Worm (Caenorhabditis elegans): ENCODE measurements around the gene dnj-23.

dnj-23 gene

DNA sequence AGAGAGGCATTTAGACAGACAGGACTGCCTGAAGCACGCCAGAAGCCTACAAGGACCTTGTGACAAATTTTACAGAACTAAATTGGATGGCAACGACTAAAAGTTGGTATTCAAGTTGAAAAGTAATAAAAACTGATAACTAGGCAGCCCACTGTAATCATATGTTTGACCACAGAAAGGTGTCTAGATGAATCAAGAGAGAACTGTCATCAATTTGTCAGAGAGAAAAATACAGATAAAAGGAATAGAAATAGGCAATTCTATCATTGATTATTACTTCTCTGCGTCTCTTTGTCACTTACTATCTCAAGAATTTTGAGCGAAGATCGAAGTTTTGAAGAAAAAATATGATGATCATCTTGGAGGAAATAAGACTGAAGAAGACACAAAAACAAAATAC is 15.5 kb downstream of the dnj-23 start (continued):
- TF ChIP-seq saeg-2 (GFP tag; IDR thresholded peaks at IDR 0.05) (no peak), dmd-6 (GFP tag; IDR thresholded peaks at IDR 0.05) (peak; percentile 73), pqm-1 (tag; optimal IDR thresholded peaks at IDR 0.05) (peak; percentile 87), ceh-28 (tag; optimal IDR thresholded peaks at IDR 0.05) (no peak), nhr-42 (GFP tag; IDR thresholded peaks at IDR 0.05) (no peak), nhr-10 (tag; optimal IDR thresholded peaks at IDR 0.05) (no peak), T26A8.4 (GFP tag; IDR thresholded peaks at IDR 0.05) (no peak), tag-97 (GFP tag; IDR thresholded peaks at IDR 0.05) (no peak), mdt-29 (GFP tag; IDR thresholded peaks at IDR 0.05) (no peak), dpl-1 (GFP tag; optimal IDR thresholded peaks at IDR 0.05) (no peak), lin-13 (GFP tag; optimal IDR thresholded peaks at IDR 0.05) (no peak), lin-29 (GFP tag; IDR thresholded peaks at IDR 0.05) (no peak), rbr-2 (tag; optimal IDR thresholded peaks at IDR 0.05) (no peak), ceh-32 (tag; optimal IDR thresholded peaks at IDR 0.05; ENCODE audit: poor library complexity) (no peak), ZK546.5 (tag; optimal IDR thresholded peaks at IDR 0.05) (no peak)

- no peak for TF ChIP-seq Y5F2A.4 (GFP tag; optimal IDR thresholded peaks at IDR 0.05)
- no peak for TF ChIP-seq dmd-9 (GFP tag; IDR thresholded peaks at IDR 0.05)
- TF ChIP-seq F26F4.8 (GFP tag; conservative IDR thresholded peaks at IDR 0.05): no peak
- TF ChIP-seq ceh-20 (GFP tag; IDR thresholded peaks at IDR 0.05): no peak
- no peak for TF ChIP-seq pha-4 (GFP tag; IDR thresholded peaks at IDR 0.05)
- TF ChIP-seq pha-4 (tag; optimal IDR thresholded peaks at IDR 0.05): no peak
- no peak for TF ChIP-seq hlh-30 (tag; optimal IDR thresholded peaks at IDR 0.05; ENCODE audit: insufficient read depth)
- TF ChIP-seq zip-2 (tag; optimal IDR thresholded peaks at IDR 0.05): no peak
- no peak for TF ChIP-seq lin-29 (GFP tag; IDR thresholded peaks at IDR 0.05)
- TF ChIP-seq T26A8.4 (GFP tag; IDR thresholded peaks at IDR 0.05): no peak
- TF ChIP-seq jun-1 (tag; optimal IDR thresholded peaks at IDR 0.05): no peak
- no peak for TF ChIP-seq ZK546.5 (tag; optimal IDR thresholded peaks at IDR 0.05)
- no peak for TF ChIP-seq egl-43 (GFP tag; IDR thresholded peaks at IDR 0.05)
- no peak for TF ChIP-seq fos-1 (tag; optimal IDR thresholded peaks at IDR 0.05)
Measured at ce11 chrII:9086308-9086707, 22.1 kb downstream of the dnj-23 start, which contains the start of gene hlh-3. Gene hlh-3 (plus strand): TSS chrII:9086608.

ce11 chrII:9083093-9083492 is 25.3 kb downstream of the dnj-23 start, which contains the start of gene sysm-1:
Gene sysm-1 (minus strand): TSS chrII:9083193.
- TF ChIP-seq cey-2 (tag; optimal IDR thresholded peaks at IDR 0.05; ENCODE audit: borderline replicate concordance, insufficient read depth): no peak
- TF ChIP-seq dmd-6 (GFP tag; IDR thresholded peaks at IDR 0.05): peak; percentile 27; the same call in 1 of the 2 replicates

DNA sequence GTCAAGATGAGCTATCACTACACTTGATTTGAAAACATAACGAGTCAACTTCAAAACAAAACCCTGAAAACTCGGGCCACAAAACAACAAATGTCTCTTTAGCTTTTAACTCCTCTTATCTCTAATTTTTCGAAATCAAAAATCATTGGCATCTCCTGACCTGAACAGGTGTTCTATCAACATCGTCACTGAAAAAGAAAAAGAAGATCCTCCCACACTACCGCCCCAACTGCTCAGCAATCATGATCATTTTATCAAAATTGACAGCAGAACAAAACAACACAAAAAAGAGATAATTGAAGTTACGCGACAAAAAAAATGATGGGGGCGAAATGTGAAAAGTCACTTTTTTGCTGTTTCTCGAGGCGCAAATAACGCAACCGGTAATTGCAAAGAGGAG is 30.0 kb downstream of the dnj-23 start:
- TF ChIP-seq unc-62 (GFP tag; optimal IDR thresholded peaks at IDR 0.05 in 1 of 2) (peak in 1 of 2 experiments; percentile 97), unc-62 (tag; optimal IDR thresholded peaks at IDR 0.05) (no peak), spr-1 (tag; optimal IDR thresholded peaks at IDR 0.05) (no peak), daf-16 (GFP tag; optimal IDR thresholded peaks at IDR 0.05) (peak in 1 of 2 experiments; percentile 91), daf-16 (tag; optimal IDR thresholded peaks at IDR 0.05) (no peak), hlh-11 (tag; optimal IDR thresholded peaks at IDR 0.05) (peak; percentile 67), F37D6.2 (tag; optimal IDR thresholded peaks at IDR 0.05) (no peak), nhr-11 (tag; optimal IDR thresholded peaks at IDR 0.05) (peak; percentile 24)
